Fruit fly (Drosophila melanogaster): Measurements from ENCODE around the gene y.

Gene y

DNA sequence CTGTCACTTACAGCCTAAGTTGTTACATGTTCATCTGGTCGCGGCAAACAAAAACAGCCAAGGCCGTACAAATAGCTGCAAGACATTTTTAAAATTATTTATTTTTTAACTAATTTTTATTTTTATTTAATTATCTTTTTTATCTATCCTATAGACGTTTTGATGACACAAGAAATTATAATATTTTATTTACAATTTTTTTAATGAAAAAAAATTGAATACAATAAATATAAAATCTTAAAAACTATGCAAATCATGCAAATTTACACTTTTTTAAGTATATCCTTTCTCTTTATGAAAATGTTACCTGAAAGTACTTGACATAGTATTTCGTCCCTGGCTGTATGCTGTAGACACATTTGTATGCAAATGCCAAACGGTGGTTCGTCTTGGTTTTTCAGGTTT is 18.2 kb upstream of the y start:
- TF ChIP-seq CG9948 (tag; optimal IDR thresholded peaks at IDR 0.05) (peak; percentile 62), fd96Ca (GFP tag; IDR thresholded peaks at IDR 0.05) (peak; percentile 13; the same call in 1 of the 3 replicates), CG32121 (GFP tag; IDR thresholded peaks at IDR 0.05) (peak; percentile 53), CG8301 (tag; optimal IDR thresholded peaks at IDR 0.05) (peak; percentile 17), Pif1B (GFP tag; optimal IDR thresholded peaks at IDR 0.05) (no peak), CG10348 (GFP tag; IDR thresholded peaks at IDR 0.05) (no peak), CG12605 (GFP tag; IDR thresholded peaks at IDR 0.05) (no peak), rn (GFP tag; IDR thresholded peaks at IDR 0.05) (no peak), CG8159 (tag; optimal IDR thresholded peaks at IDR 0.05) (peak; percentile 78), gl (tag; optimal IDR thresholded peaks at IDR 0.05) (no peak), CG14655 (GFP tag; optimal IDR thresholded peaks at IDR 0.05) (peak; percentile 74), CG15710 (tag; optimal IDR thresholded peaks at IDR 0.05) (peak; percentile 72), Snoo (tag; optimal IDR thresholded peaks at IDR 0.05) (no peak), Ets98B (GFP tag; IDR thresholded peaks at IDR 0.05) (no peak), Pif1A (GFP tag; optimal IDR thresholded peaks at IDR 0.05) (peak; percentile 17), CG34367 (tag; optimal IDR thresholded peaks at IDR 0.05) (peak; percentile 29), CG17806 (tag; optimal IDR thresholded peaks at IDR 0.05) (peak; percentile 49), CG4496 (GFP tag; IDR thresholded peaks at IDR 0.05) (peak; percentile 19; the same call in 2 of the 3 replicates), CG13204 (GFP tag; optimal IDR thresholded peaks at IDR 0.05) (no peak), D1 (tag; optimal IDR thresholded peaks at IDR 0.05) (peak; percentile 59), EcR (GFP tag; optimal IDR thresholded peaks at IDR 0.05) (no peak)

dm6 chrX:339866-340571 is 16.3 kb upstream of the y start:
- no peak for TF ChIP-seq CG4496 (GFP tag; IDR thresholded peaks at IDR 0.05)
- no peak for TF ChIP-seq CG10348 (GFP tag; IDR thresholded peaks at IDR 0.05)
- TF ChIP-seq CG12605 (GFP tag; IDR thresholded peaks at IDR 0.05) = no peak
- peak; percentile 28 for TF ChIP-seq CG9948 (tag; optimal IDR thresholded peaks at IDR 0.05)
- TF ChIP-seq CG32121 (GFP tag; IDR thresholded peaks at IDR 0.05) = no peak
- no peak for TF ChIP-seq Ets98B (GFP tag; IDR thresholded peaks at IDR 0.05)
- no peak for TF ChIP-seq Snoo (tag; optimal IDR thresholded peaks at IDR 0.05)
- peak; percentile 37 for TF ChIP-seq CG8159 (tag; optimal IDR thresholded peaks at IDR 0.05)
- TF ChIP-seq CG14655 (GFP tag; optimal IDR thresholded peaks at IDR 0.05) = peak; percentile 28
- TF ChIP-seq CG13204 (GFP tag; optimal IDR thresholded peaks at IDR 0.05) = no peak
- TF ChIP-seq Pif1B (GFP tag; optimal IDR thresholded peaks at IDR 0.05) = peak; percentile 15
- TF ChIP-seq CG34367 (tag; optimal IDR thresholded peaks at IDR 0.05) = no peak
- TF ChIP-seq rn (GFP tag; IDR thresholded peaks at IDR 0.05) = no peak
- TF ChIP-seq D1 (tag; optimal IDR thresholded peaks at IDR 0.05) = no peak
- peak; percentile 23 for TF ChIP-seq CG8301 (tag; optimal IDR thresholded peaks at IDR 0.05)
- no peak for TF ChIP-seq gl (tag; optimal IDR thresholded peaks at IDR 0.05)
- peak; percentile 14 for TF ChIP-seq Pif1A (GFP tag; optimal IDR thresholded peaks at IDR 0.05)
- peak; percentile 6 for TF ChIP-seq CG17806 (tag; optimal IDR thresholded peaks at IDR 0.05)
- TF ChIP-seq EcR (GFP tag; optimal IDR thresholded peaks at IDR 0.05) = peak; percentile 83
- peak; percentile 11; the same call in 1 of the 3 replicates for TF ChIP-seq fd96Ca (GFP tag; IDR thresholded peaks at IDR 0.05)
- no peak for TF ChIP-seq CG15710 (tag; optimal IDR thresholded peaks at IDR 0.05)

- no peak for TF ChIP-seq CG15710 (tag; optimal IDR thresholded peaks at IDR 0.05)
- TF ChIP-seq rn (GFP tag; IDR thresholded peaks at IDR 0.05) = no peak
- TF ChIP-seq CG4496 (GFP tag; IDR thresholded peaks at IDR 0.05) = peak; percentile 25; the same call in 1 of the 3 replicates
- TF ChIP-seq CG17806 (tag; optimal IDR thresholded peaks at IDR 0.05) = no peak
- TF ChIP-seq CG8159 (tag; optimal IDR thresholded peaks at IDR 0.05) = peak; percentile 47
- TF ChIP-seq CG14655 (GFP tag; optimal IDR thresholded peaks at IDR 0.05) = no peak
- no peak for TF ChIP-seq CG34367 (tag; optimal IDR thresholded peaks at IDR 0.05)
- TF ChIP-seq Pif1B (GFP tag; optimal IDR thresholded peaks at IDR 0.05) = no peak
- no peak for TF ChIP-seq CG8301 (tag; optimal IDR thresholded peaks at IDR 0.05)
- TF ChIP-seq CG13204 (GFP tag; optimal IDR thresholded peaks at IDR 0.05) = no peak
- TF ChIP-seq CG12605 (GFP tag; IDR thresholded peaks at IDR 0.05) = no peak
- no peak for TF ChIP-seq CG10348 (GFP tag; IDR thresholded peaks at IDR 0.05)
- no peak for TF ChIP-seq gl (tag; optimal IDR thresholded peaks at IDR 0.05)
- TF ChIP-seq CG9948 (tag; optimal IDR thresholded peaks at IDR 0.05) = no peak
- peak; percentile 14; the same call in 1 of the 2 replicates for TF ChIP-seq Ets98B (GFP tag; IDR thresholded peaks at IDR 0.05)
- peak; percentile 16 for TF ChIP-seq Pif1A (GFP tag; optimal IDR thresholded peaks at IDR 0.05)
- 0 out of 2 replicates have a peak, but pooled peaks have one; percentile 17 for TF ChIP-seq CG32121 (GFP tag; IDR thresholded peaks at IDR 0.05)
- no peak for TF ChIP-seq EcR (GFP tag; optimal IDR thresholded peaks at IDR 0.05)
- TF ChIP-seq D1 (tag; optimal IDR thresholded peaks at IDR 0.05) = no peak
- no peak for TF ChIP-seq Snoo (tag; optimal IDR thresholded peaks at IDR 0.05)
- no peak for TF ChIP-seq fd96Ca (GFP tag; IDR thresholded peaks at IDR 0.05)
These were observed 15.5 kb upstream of the y start for dm6 chrX:340809-341208.

dm6 chrX:342422-343169 is 13.7 kb upstream of the y start:
- TF ChIP-seq Snoo (tag; optimal IDR thresholded peaks at IDR 0.05) (peak; percentile 6), CG13204 (GFP tag; optimal IDR thresholded peaks at IDR 0.05) (no peak), CG15710 (tag; optimal IDR thresholded peaks at IDR 0.05) (peak; percentile 70), D1 (tag; optimal IDR thresholded peaks at IDR 0.05) (peak; percentile 48), Ets98B (GFP tag; IDR thresholded peaks at IDR 0.05) (no peak; the same call in 1 of the 2 replicates), CG9948 (tag; optimal IDR thresholded peaks at IDR 0.05) (peak; percentile 63), CG8301 (tag; optimal IDR thresholded peaks at IDR 0.05) (peak; percentile 33), CG8159 (tag; optimal IDR thresholded peaks at IDR 0.05) (peak; percentile 83), CG34367 (tag; optimal IDR thresholded peaks at IDR 0.05) (peak; percentile 54), Pif1A (GFP tag; optimal IDR thresholded peaks at IDR 0.05) (peak; percentile 31), CG17806 (tag; optimal IDR thresholded peaks at IDR 0.05) (peak; percentile 74), CG4496 (GFP tag; IDR thresholded peaks at IDR 0.05) (0 out of 3 replicates have a peak, but pooled peaks have one; percentile 19), Pif1B (GFP tag; optimal IDR thresholded peaks at IDR 0.05) (peak; percentile 54), EcR (GFP tag; optimal IDR thresholded peaks at IDR 0.05) (peak; percentile 34), fd96Ca (GFP tag; IDR thresholded peaks at IDR 0.05) (no peak), CG12605 (GFP tag; IDR thresholded peaks at IDR 0.05) (0 out of 2 replicates have a peak, but pooled peaks have one; percentile 8), CG32121 (GFP tag; IDR thresholded peaks at IDR 0.05) (peak; percentile 52), CG10348 (GFP tag; IDR thresholded peaks at IDR 0.05) (no peak), rn (GFP tag; IDR thresholded peaks at IDR 0.05) (no peak), CG14655 (GFP tag; optimal IDR thresholded peaks at IDR 0.05) (peak; percentile 48), gl (tag; optimal IDR thresholded peaks at IDR 0.05) (no peak)

Data from whole organism, pupa.